Worm (Caenorhabditis elegans): ENCODE data around the gene C34D10.5.

- TF ChIP-seq dao-5 (tag; optimal IDR thresholded peaks at IDR 0.05) (no peak), W03F9.2 (tag; optimal IDR thresholded peaks at IDR 0.05) (no peak)
Measured at ce11 chrX:7986892-7987291, 30.9 kb upstream of the C34D10.5 start.

Data from whole organism, L4/young adult.